Fruit fly (Drosophila melanogaster) Kc167 (cell line): Measurements from ENCODE around the gene Grx5.

ENCODE experiments used
- h ChIP-seq: fragments of >200 bp; optimal IDR thresholded peaks from 3 replicates; lab custom pipeline; 2018; ENCODE audit warnings: missing external identifiers
- psq ChIP-seq: fragments of >200 bp; optimal IDR thresholded peaks from 2 replicates; lab custom pipeline; 2017; ENCODE audit warnings: missing external identifiers

- no peak for TF ChIP-seq h (lab: Kevin White, UChicago)
- no peak for TF ChIP-seq psq
Measured at dm6 chrX:14868414-14868813, 30.4 kb upstream of the Grx5 start.
